Fruit fly (Drosophila melanogaster) whole organism, wandering third instar larva: ENCODE results near the gene tj.

ENCODE experiments used
- CG32264 ChIP-seq: fragments of 200-800 bp; sonication (Bioruptor generic); optimal IDR thresholded peaks from 2 replicates; lab custom pipeline; 2016; ENCODE audit warnings: missing biosample characterization, missing genetic modification characterization
- CrebA ChIP-seq: fragments of 200-800 bp; sonication (Bioruptor generic); optimal IDR thresholded peaks from 2 replicates; lab custom pipeline; 2016; ENCODE audit warnings: missing biosample characterization, mild to moderate bottlenecking, missing genetic modification characterization, borderline replicate concordance
- Dfd ChIP-seq: fragments of >200 bp; optimal IDR thresholded peaks from 2 replicates; lab custom pipeline; 2017; ENCODE audit warnings: missing biosample characterization, missing genetic modification characterization
- Dif ChIP-seq: fragments of 200-275, 200-300 bp; sonication (Bioruptor generic); optimal IDR thresholded peaks from 2 replicates; lab custom pipeline; 2018; ENCODE audit warnings: missing biosample characterization, missing genetic modification characterization; ENCODE audit not compliant: partially characterized antibody
- HLH106 ChIP-seq: fragments of 200-800 bp; optimal IDR thresholded peaks from 3 replicates; lab custom pipeline; 2019; ENCODE audit warnings: missing biosample characterization, mild to moderate bottlenecking, missing genetic modification characterization, moderate library complexity
- Hnf4 ChIP-seq: fragments of 200-800 bp; sonication (Bioruptor generic); optimal IDR thresholded peaks from 2 replicates; lab custom pipeline; 2016; ENCODE audit warnings: missing biosample characterization, mild to moderate bottlenecking, missing genetic modification characterization
- Hr83 ChIP-seq: fragments of 200-300 bp; sonication (Bioruptor generic); optimal IDR thresholded peaks from 2 replicates; lab custom pipeline; 2016; ENCODE audit warnings: missing biosample characterization, mild to moderate bottlenecking, missing genetic modification characterization, moderate library complexity; ENCODE audit not compliant: poor library complexity, severe bottlenecking
- Jra ChIP-seq: sonication (Bioruptor generic); optimal IDR thresholded peaks from 2 replicates; lab custom pipeline; 2016; ENCODE audit warnings: missing biosample characterization, missing genetic modification characterization
- Mio ChIP-seq: sonication (Bioruptor generic); optimal IDR thresholded peaks from 2 replicates; lab custom pipeline; 2016; ENCODE audit warnings: missing biosample characterization, missing genetic modification characterization
- Myc ChIP-seq: fragments of >200 bp; optimal IDR thresholded peaks from 2 replicates; lab custom pipeline; 2017
- N ChIP-seq: fragments of >200 bp; optimal IDR thresholded peaks from 2 replicates; lab custom pipeline; 2018; ENCODE audit warnings: missing biosample characterization, missing external identifiers, missing genetic modification characterization
- OdsH ChIP-seq: fragments of 200-800 bp; sonication (Bioruptor generic); optimal IDR thresholded peaks from 2 replicates; lab custom pipeline; 2016; ENCODE audit warnings: missing biosample characterization, mild to moderate bottlenecking, missing genetic modification characterization
- Rel ChIP-seq, 2 experiments: fragments of 200-800 bp; sonication (Bioruptor generic) in 1 of 2; optimal IDR thresholded peaks; 2 replicates in 1 of 2; 3 replicates in 1 of 2; lab custom pipeline; 2016 to 2019; ENCODE audit warnings: mild to moderate bottlenecking in 2 of 2, missing biosample characterization in 2 of 2, missing genetic modification characterization in 2 of 2, moderate library complexity in 1 of 2
- Sp1 ChIP-seq: fragments of 200-800 bp; sonication (Bioruptor generic); optimal IDR thresholded peaks from 3 replicates; lab custom pipeline; 2019; ENCODE audit warnings: missing biosample characterization, mild to moderate bottlenecking, missing genetic modification characterization, moderate library complexity
- br ChIP-seq: fragments of 200-800 bp; sonication (Bioruptor generic); optimal IDR thresholded peaks from 2 replicates; lab custom pipeline; 2016; ENCODE audit warnings: missing biosample characterization, missing genetic modification characterization
- brk ChIP-seq: fragments of 200-800 bp; sonication (Bioruptor generic); optimal IDR thresholded peaks from 2 replicates; lab custom pipeline; 2016; ENCODE audit warnings: missing biosample characterization, mild to moderate bottlenecking, missing genetic modification characterization
- dmrt93B ChIP-seq: fragments of 200-800 bp; sonication (Bioruptor generic); optimal IDR thresholded peaks from 2 replicates; lab custom pipeline; 2018; ENCODE audit warnings: missing biosample characterization, mild to moderate bottlenecking, missing genetic modification characterization
- dsf ChIP-seq: sonication (Bioruptor generic); optimal IDR thresholded peaks from 2 replicates; lab custom pipeline; 2016; ENCODE audit warnings: missing biosample characterization, missing genetic modification characterization, borderline replicate concordance
- ey ChIP-seq: fragments of 200-800 bp; sonication (Bioruptor generic); optimal IDR thresholded peaks from 2 replicates; lab custom pipeline; 2016; ENCODE audit warnings: missing biosample characterization, missing genetic modification characterization
- foxo ChIP-seq, 2 experiments: fragments of 200-800 bp; sonication (Bioruptor generic); optimal IDR thresholded peaks; 2 replicates in 1 of 2; 3 replicates in 1 of 2; lab custom pipeline; 2016 to 2017; ENCODE audit warnings: missing biosample characterization in 2 of 2, missing genetic modification characterization in 2 of 2
- fru ChIP-seq: fragments of 200-800 bp; sonication (Bioruptor generic); optimal IDR thresholded peaks from 3 replicates; lab custom pipeline; 2016; ENCODE audit warnings: missing biosample characterization, mild to moderate bottlenecking, missing genetic modification characterization
- h ChIP-seq: fragments of 200-800 bp; sonication (Bioruptor generic); optimal IDR thresholded peaks from 3 replicates; lab custom pipeline; 2016; ENCODE audit warnings: missing biosample characterization, mild to moderate bottlenecking, missing genetic modification characterization
- lola ChIP-seq: fragments of >200 bp; optimal IDR thresholded peaks from 2 replicates; lab custom pipeline; 2017; ENCODE audit warnings: missing biosample characterization, missing genetic modification characterization
- pan ChIP-seq: fragments of >200 bp; optimal IDR thresholded peaks from 2 replicates; lab custom pipeline; 2017
- psq ChIP-seq: fragments of 200-800 bp; sonication (Bioruptor generic); optimal IDR thresholded peaks from 3 replicates; lab custom pipeline; 2017; ENCODE audit warnings: missing biosample characterization, mild to moderate bottlenecking, missing genetic modification characterization, moderate library complexity
- rgr ChIP-seq: fragments of 200-800 bp; sonication (Bioruptor generic); optimal IDR thresholded peaks from 3 replicates; lab custom pipeline; 2016; ENCODE audit warnings: missing biosample characterization, mild to moderate bottlenecking, missing genetic modification characterization
- sage ChIP-seq: fragments of 200-800 bp; sonication (Bioruptor generic); optimal IDR thresholded peaks from 2 replicates; lab custom pipeline; 2016; ENCODE audit warnings: missing biosample characterization, mild to moderate bottlenecking, missing genetic modification characterization
- sv ChIP-seq: fragments of 200-800 bp; sonication (Bioruptor generic); optimal IDR thresholded peaks from 3 replicates; lab custom pipeline; 2016; ENCODE audit warnings: missing biosample characterization, missing genetic modification characterization
- tai ChIP-seq: sonication (Bioruptor generic); optimal IDR thresholded peaks from 2 replicates; lab custom pipeline; 2016; ENCODE audit warnings: missing biosample characterization, missing genetic modification characterization
- woc ChIP-seq: sonication (Bioruptor generic); optimal IDR thresholded peaks from 2 replicates; lab custom pipeline; 2016; ENCODE audit warnings: missing biosample characterization, mild to moderate bottlenecking, missing genetic modification characterization

The tj gene

dm6 chr2L:19454070-19454751 lies 9.9 kb upstream of the tj start, which contains the start of gene CG10026:
TSS of gene CG10026 (plus strand) at chr2L:19454256.
- TF ChIP-seq ey (peak; percentile 59), N (no peak), woc (GFP tag; lab: Kevin White, UChicago) (peak; percentile 31), fru (GFP tag; lab: Kevin White, UChicago) (peak; percentile 52), sage (GFP tag; lab: Kevin White, UChicago) (no peak), Myc (lab: Kevin White, UChicago) (no peak), Hnf4 (GFP tag; lab: Kevin White, UChicago) (no peak), foxo (GFP tag; optimal IDR thresholded peaks at IDR 0.05; lab: Kevin White, UChicago) (peak in 1 of 2 experiments; percentile 16), HLH106 (tag; lab: Kevin White, UChicago) (peak; percentile 53), Dif (GFP tag; lab: Kevin White, UChicago) (peak; percentile 34), Sp1 (GFP tag; lab: Kevin White, UChicago) (peak; percentile 51), h (peak; percentile 25), OdsH (GFP tag; lab: Kevin White, UChicago) (peak; percentile 58), br (GFP tag; lab: Kevin White, UChicago) (peak; percentile 59), psq (GFP tag; lab: Kevin White, UChicago) (peak; percentile 61), pan (lab: Kevin White, UChicago) (no peak), Rel (GFP tag; optimal IDR thresholded peaks at IDR 0.05; lab: Kevin White, UChicago) (no peak), Rel (tag; optimal IDR thresholded peaks at IDR 0.05; lab: Kevin White, UChicago) (no peak), rgr (GFP tag; lab: Kevin White, UChicago) (peak; percentile 62), tai (no peak)

dm6 chr2L:19455209-19455608 lies 8.9 kb upstream of the tj start:
- TF ChIP-seq psq (GFP tag; lab: Kevin White, UChicago) (no peak), Hnf4 (GFP tag; lab: Kevin White, UChicago) (no peak), dsf (no peak), Mio (no peak), sv (GFP tag; lab: Kevin White, UChicago) (no peak), ey (no peak), br (GFP tag; lab: Kevin White, UChicago) (no peak), lola (GFP tag; lab: Kevin White, UChicago) (no peak), dmrt93B (GFP tag; lab: Kevin White, UChicago) (no peak), Hr83 (GFP tag; lab: Kevin White, UChicago) (no peak), woc (GFP tag; lab: Kevin White, UChicago) (no peak), HLH106 (tag; lab: Kevin White, UChicago) (no peak), OdsH (GFP tag; lab: Kevin White, UChicago) (no peak), brk (GFP tag; lab: Kevin White, UChicago) (no peak)

- TF ChIP-seq CrebA (GFP tag; lab: Kevin White, UChicago) (no peak), Rel (GFP tag; optimal IDR thresholded peaks at IDR 0.05; lab: Kevin White, UChicago) (no peak), Rel (tag; optimal IDR thresholded peaks at IDR 0.05; lab: Kevin White, UChicago) (peak; percentile 93)
These were observed 8.3 kb upstream of the tj start for dm6 chr2L:19455723-19456122.

- TF ChIP-seq Dif (GFP tag; lab: Kevin White, UChicago) (no peak), CG32264 (no peak), Myc (lab: Kevin White, UChicago) (no peak), dsf (no peak), fru (GFP tag; lab: Kevin White, UChicago) (no peak), Dfd (GFP tag; lab: Kevin White, UChicago) (no peak), N (no peak), Jra (GFP tag; lab: Kevin White, UChicago) (no peak)
- TF ChIP-seq, all 38 proteins: peak for 0
These were observed 6.0 kb upstream of the tj start for dm6 chr2L:19457890-19458580.
